Worm (Caenorhabditis elegans) whole organism, L1 larva: ENCODE results near the gene Y41C4A.8.
A peak's percentile ranks its signal among the peaks of the same experiment; 100 is the strongest.

ENCODE experiments used
- C04F5.9 ChIP-seq: sonication (generic microtip); optimal IDR thresholded peaks from 2 replicates; lab custom pipeline; 2016; ENCODE audit warnings: missing genetic modification characterization, missing compliant biosample characterization
- C34B4.2 ChIP-seq: sonication (generic microtip); optimal IDR thresholded peaks from 2 replicates; lab custom pipeline; 2017; ENCODE audit warnings: mild to moderate bottlenecking, missing genetic modification characterization, missing compliant biosample characterization
- F16B12.6 ChIP-seq: fragments of 150-350 bp; optimal IDR thresholded peaks from 2 replicates; lab custom pipeline; 2014; ENCODE audit warnings: missing biosample characterization, missing genetic modification characterization
- aha-1 ChIP-seq: fragments of 150-350 bp; optimal IDR thresholded peaks from 2 replicates; lab custom pipeline; 2014; ENCODE audit warnings: missing biosample characterization, missing genetic modification characterization
- alr-1 ChIP-seq: fragments of 200-800 bp; sonication (Bioruptor generic); optimal IDR thresholded peaks from 2 replicates; lab custom pipeline; 2018; ENCODE audit warnings: borderline replicate concordance, mild to moderate bottlenecking, missing genetic modification characterization, missing compliant biosample characterization
- ama-1 ChIP-seq: fragments of 150-350 bp; optimal IDR thresholded peaks from 2 replicates; lab custom pipeline; 2014
- ceh-63 ChIP-seq: fragments of 200-800 bp; sonication (Bioruptor generic); optimal IDR thresholded peaks from 2 replicates; lab custom pipeline; 2018; ENCODE audit warnings: mild to moderate bottlenecking, missing genetic modification characterization, missing compliant biosample characterization
- ceh-88 ChIP-seq: fragments of 200-800 bp; sonication (Bioruptor generic); IDR thresholded peaks from 2 replicates; pipeline ENCODE4 v1.3.6; 2022; ENCODE audit warnings: missing genetic modification characterization, missing compliant biosample characterization
- ces-1 ChIP-seq: fragments of 150-350 bp; optimal IDR thresholded peaks from 2 replicates; lab custom pipeline; 2014; ENCODE audit warnings: missing biosample characterization, missing genetic modification reagents, missing genetic modification characterization
- dsc-1 ChIP-seq: sonication (generic microtip); optimal IDR thresholded peaks from 2 replicates; lab custom pipeline; 2016; ENCODE audit warnings: mild to moderate bottlenecking, missing genetic modification characterization, missing compliant biosample characterization
- egl-13 ChIP-seq: sonication (generic microtip); optimal IDR thresholded peaks from 2 replicates; lab custom pipeline; 2016; ENCODE audit warnings: missing genotype, missing genetic modification reagents, missing genetic modification characterization, missing compliant biosample characterization
- fkh-10 ChIP-seq: sonication (generic microtip); optimal IDR thresholded peaks from 2 replicates; lab custom pipeline; 2017; ENCODE audit warnings: missing biosample characterization, missing genetic modification reagents, missing genetic modification characterization
- fos-1 ChIP-seq: fragments of 150-350 bp; optimal IDR thresholded peaks from 2 replicates; lab custom pipeline; 2014; ENCODE audit warnings: missing biosample characterization, missing genetic modification characterization
- hpl-2 ChIP-seq: fragments of 150-350 bp; optimal IDR thresholded peaks from 2 replicates; lab custom pipeline; 2014; ENCODE audit warnings: missing biosample characterization, missing genetic modification reagents, missing genetic modification characterization
- lin-15B ChIP-seq: fragments of 150-350 bp; sonication (generic microtip); optimal IDR thresholded peaks from 3 replicates; lab custom pipeline; 2014; ENCODE audit warnings: missing biosample characterization, missing genetic modification characterization
- lin-39 ChIP-seq: fragments of 150-350 bp; optimal IDR thresholded peaks from 2 replicates; lab custom pipeline; 2014; ENCODE audit warnings: missing biosample characterization, missing genetic modification reagents, missing genetic modification characterization
- lir-3 ChIP-seq: sonication (generic microtip); optimal IDR thresholded peaks from 2 replicates; lab custom pipeline; 2016; ENCODE audit warnings: mild to moderate bottlenecking, missing genetic modification characterization, moderate library complexity, missing compliant biosample characterization; ENCODE audit not compliant: poor library complexity
- mdl-1 ChIP-seq, 2 experiments: fragments of 150-350 bp; optimal IDR thresholded peaks; 2 replicates each; lab custom pipeline; 2014 to 2017; ENCODE audit warnings: missing biosample characterization in 2 of 2, missing genetic modification characterization in 2 of 2, inconsistent platforms in 1 of 2
- nhr-12 ChIP-seq: sonication (generic microtip); optimal IDR thresholded peaks from 2 replicates; lab custom pipeline; 2017; ENCODE audit warnings: missing biosample characterization, missing genetic modification characterization
- nhr-237 ChIP-seq: fragments of 150-350 bp; optimal IDR thresholded peaks from 2 replicates; lab custom pipeline; 2014; ENCODE audit warnings: missing biosample characterization, missing genetic modification characterization
- nhr-28 ChIP-seq: fragments of 150-350 bp; optimal IDR thresholded peaks from 2 replicates; lab custom pipeline; 2014; ENCODE audit warnings: missing biosample characterization, missing genetic modification characterization
- nhr-76 ChIP-seq: sonication (generic microtip); optimal IDR thresholded peaks from 2 replicates; lab custom pipeline; 2017; ENCODE audit warnings: missing biosample characterization, missing genetic modification characterization
- nhr-84 ChIP-seq: sonication (generic microtip); optimal IDR thresholded peaks from 2 replicates; lab custom pipeline; 2017; ENCODE audit warnings: missing biosample characterization, missing genetic modification characterization
- nhr-85 ChIP-seq: sonication (generic microtip); peaks from one replicate; lab custom pipeline; 2016; ENCODE audit warnings: missing genetic modification characterization, inconsistent platforms, missing compliant biosample characterization
- pag-3 ChIP-seq: sonication (generic microtip); optimal IDR thresholded peaks from 2 replicates; lab custom pipeline; 2017; ENCODE audit warnings: missing genetic modification characterization, mild to moderate bottlenecking, missing compliant biosample characterization, antibody characterized with exemption, borderline replicate concordance; ENCODE audit not compliant: insufficient read depth
- pax-3 ChIP-seq: fragments of 200-800 bp; sonication (Bioruptor generic); optimal IDR thresholded peaks from 2 replicates; lab custom pipeline; 2018; ENCODE audit warnings: mild to moderate bottlenecking, missing genetic modification characterization, moderate library complexity, missing compliant biosample characterization
- snpc-4 ChIP-seq: fragments of 150-350 bp; optimal IDR thresholded peaks from 2 replicates; lab custom pipeline; 2014; ENCODE audit warnings: missing biosample characterization, missing genetic modification characterization
- snu-23 ChIP-seq: sonication (generic microtip); optimal IDR thresholded peaks from 2 replicates; lab custom pipeline; 2016; ENCODE audit warnings: missing genetic modification characterization, missing compliant biosample characterization
- sox-4 ChIP-seq: sonication (generic microtip); optimal IDR thresholded peaks from 2 replicates; lab custom pipeline; 2016; ENCODE audit warnings: missing genetic modification characterization, missing compliant biosample characterization
- sptf-1 ChIP-seq: fragments of 150-350 bp; optimal IDR thresholded peaks from 2 replicates; lab custom pipeline; 2014; ENCODE audit warnings: missing biosample characterization, missing genetic modification characterization
- sup-37 ChIP-seq: fragments of 200-800 bp; sonication (Bioruptor generic); optimal IDR thresholded peaks from 2 replicates; lab custom pipeline; 2018; ENCODE audit warnings: mild to moderate bottlenecking, missing genetic modification characterization, missing compliant biosample characterization
- tlp-1 ChIP-seq: fragments of 150-350 bp; optimal IDR thresholded peaks from 2 replicates; lab custom pipeline; 2014; ENCODE audit warnings: missing biosample characterization, missing genetic modification characterization
- unc-130 ChIP-seq: fragments of 150-350 bp; optimal IDR thresholded peaks from 2 replicates; lab custom pipeline; 2017; ENCODE audit warnings: missing biosample characterization, missing genetic modification characterization, inconsistent platforms
- unc-98 ChIP-seq: fragments of 200-800 bp; sonication (Bioruptor generic); IDR thresholded peaks from 2 replicates; pipeline ENCODE4 v1.3.6; 2022; ENCODE audit warnings: missing genetic modification characterization, missing compliant biosample characterization
- xbp-1 ChIP-seq: sonication (generic microtip); optimal IDR thresholded peaks from 2 replicates; lab custom pipeline; 2016; ENCODE audit warnings: missing genetic modification characterization, missing compliant biosample characterization
- zag-1 ChIP-seq: fragments of 150-350 bp; optimal IDR thresholded peaks from 2 replicates; lab custom pipeline; 2014; ENCODE audit warnings: missing biosample characterization, missing genetic modification characterization
- zip-4 ChIP-seq: fragments of 200-800 bp; sonication (Bioruptor generic); optimal IDR thresholded peaks from 2 replicates; lab custom pipeline; 2018; ENCODE audit warnings: mild to moderate bottlenecking, missing genetic modification characterization, moderate library complexity, missing compliant biosample characterization
- ztf-4 ChIP-seq: fragments of 150-350 bp; optimal IDR thresholded peaks from 2 replicates; lab custom pipeline; 2014; ENCODE audit warnings: missing biosample characterization, missing genetic modification characterization

Gene Y41C4A.8

DNA sequence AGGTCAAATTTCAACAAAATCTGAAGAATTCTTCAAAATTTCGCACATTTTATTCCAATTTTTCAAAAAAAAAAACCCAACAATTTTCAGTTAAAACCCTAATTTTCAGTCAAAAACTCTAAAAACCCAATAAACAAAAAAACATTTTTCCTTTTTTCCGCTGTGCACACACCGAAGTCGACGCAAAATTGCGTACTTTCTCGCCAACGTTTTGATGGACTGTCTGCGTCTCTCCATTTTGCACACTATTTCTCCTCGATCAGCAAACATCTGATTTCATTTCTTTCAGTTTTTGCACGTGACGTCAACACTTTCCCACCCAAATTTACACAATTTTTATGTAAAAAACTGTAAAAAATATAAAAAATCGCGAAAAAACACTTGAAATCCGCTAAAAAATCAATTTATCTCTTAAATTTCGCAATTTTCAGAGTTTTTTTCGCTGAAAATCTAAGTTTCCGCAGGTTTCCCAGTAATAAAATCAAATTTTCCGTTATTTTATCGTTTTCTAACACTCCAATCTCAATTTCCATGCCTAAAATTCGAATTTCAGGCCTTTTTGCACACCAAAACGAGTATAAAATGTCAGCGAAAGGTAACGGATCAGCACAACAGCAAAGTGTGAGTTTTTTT, 51.3 kb downstream of the Y41C4A.8 start, which contains the start of gene crh-1 (continued):
- TF ChIP-seq ztf-4 (tag; lab: Kevin White, UChicago) (peak; percentile 49), nhr-84 (no peak), aha-1 (tag; lab: Kevin White, UChicago) (no peak), nhr-28 (no peak), fos-1 (tag; lab: Kevin White, UChicago) (peak; percentile 43), xbp-1 (peak; percentile 85), nhr-12 (tag; lab: Kevin White, UChicago) (no peak), snpc-4 (tag; lab: Kevin White, UChicago) (peak; percentile 74), egl-13 (tag; lab: Kevin White, UChicago) (peak; percentile 43), tlp-1 (no peak), sox-4 (tag; lab: Kevin White, UChicago) (peak; percentile 63), pax-3 (tag; lab: Kevin White, UChicago) (no peak), zip-4 (GFP tag; lab: Kevin White, UChicago) (peak; percentile 43), nhr-237 (tag; lab: Kevin White, UChicago) (no peak), pag-3 (tag; lab: Kevin White, UChicago) (no peak), sup-37 (GFP tag; lab: Kevin White, UChicago) (peak; percentile 39), ceh-63 (GFP tag; lab: Kevin White, UChicago) (no peak), sptf-1 (tag; lab: Kevin White, UChicago) (no peak), nhr-76 (tag; lab: Kevin White, UChicago) (no peak), ces-1 (no peak), unc-98 (no peak), ceh-88 (GFP tag; lab: Robert Waterston, UW) (peak; percentile 47; the same call in 1 of the 2 replicates), C34B4.2 (tag; lab: Kevin White, UChicago) (no peak), nhr-85 (tag; lab: Kevin White, UChicago) (peak; percentile 91), snu-23 (peak; percentile 93), fkh-10 (peak; percentile 51), dsc-1 (tag; lab: Kevin White, UChicago) (peak; percentile 93), F16B12.6 (tag; lab: Kevin White, UChicago) (peak; percentile 98), ama-1 (lab: Kevin White, UChicago) (no peak), hpl-2 (no peak), unc-130 (tag; lab: Kevin White, UChicago) (no peak), lin-15B (tag; lab: Kevin White, UChicago) (peak; percentile 43), C04F5.9 (tag; lab: Kevin White, UChicago) (peak; percentile 51), lir-3 (tag; lab: Kevin White, UChicago) (no peak), mdl-1 (tag; optimal IDR thresholded peaks at IDR 0.05; lab: Kevin White, UChicago) (peak in 1 of 2 experiments; percentile 89), zag-1 (no peak), alr-1 (tag; lab: Kevin White, UChicago) (no peak), lin-39 (peak; percentile 87)
